Worm (Caenorhabditis elegans): ENCODE results near the gene sri-72.

ce11 chrV:556055-556454 lies 11.9 kb downstream of the sri-72 start, which contains the start of gene srx-8:
- no peak for TF ChIP-seq tra-4 (tag; optimal IDR thresholded peaks at IDR 0.05)
- no peak for TF ChIP-seq hnd-1 (tag; optimal IDR thresholded peaks at IDR 0.05)
- TF ChIP-seq hmbx-1 (tag; optimal IDR thresholded peaks at IDR 0.05) = no peak
- no peak for TF ChIP-seq ama-1 (optimal IDR thresholded peaks at IDR 0.05)
- no peak for TF ChIP-seq ceh-13 (GFP tag; optimal IDR thresholded peaks at IDR 0.05)

All from whole organism, early embryonic.